Worm (Caenorhabditis elegans) whole organism, L4/young adult: ENCODE results near the gene nas-4.
A peak's percentile ranks its signal among the peaks of the same experiment; 100 is the strongest.

Experiments
- W03F9.2 ChIP-seq: fragments of 150-350 bp; optimal IDR thresholded peaks from 2 replicates; lab custom pipeline; 2014; ENCODE audit warnings: missing biosample characterization, missing genetic modification characterization
- dao-5 ChIP-seq: sonication (generic microtip); optimal IDR thresholded peaks from 2 replicates; lab custom pipeline; 2016; ENCODE audit warnings: missing genotype, missing genetic modification characterization, moderate library complexity, missing compliant biosample characterization
- him-1 ChIP-seq: sonication (generic microtip); optimal IDR thresholded peaks from 2 replicates; lab custom pipeline; 2016; ENCODE audit warnings: missing genotype, missing genetic modification reagents, missing genetic modification characterization, missing compliant biosample characterization

nas-4 gene

DNA sequence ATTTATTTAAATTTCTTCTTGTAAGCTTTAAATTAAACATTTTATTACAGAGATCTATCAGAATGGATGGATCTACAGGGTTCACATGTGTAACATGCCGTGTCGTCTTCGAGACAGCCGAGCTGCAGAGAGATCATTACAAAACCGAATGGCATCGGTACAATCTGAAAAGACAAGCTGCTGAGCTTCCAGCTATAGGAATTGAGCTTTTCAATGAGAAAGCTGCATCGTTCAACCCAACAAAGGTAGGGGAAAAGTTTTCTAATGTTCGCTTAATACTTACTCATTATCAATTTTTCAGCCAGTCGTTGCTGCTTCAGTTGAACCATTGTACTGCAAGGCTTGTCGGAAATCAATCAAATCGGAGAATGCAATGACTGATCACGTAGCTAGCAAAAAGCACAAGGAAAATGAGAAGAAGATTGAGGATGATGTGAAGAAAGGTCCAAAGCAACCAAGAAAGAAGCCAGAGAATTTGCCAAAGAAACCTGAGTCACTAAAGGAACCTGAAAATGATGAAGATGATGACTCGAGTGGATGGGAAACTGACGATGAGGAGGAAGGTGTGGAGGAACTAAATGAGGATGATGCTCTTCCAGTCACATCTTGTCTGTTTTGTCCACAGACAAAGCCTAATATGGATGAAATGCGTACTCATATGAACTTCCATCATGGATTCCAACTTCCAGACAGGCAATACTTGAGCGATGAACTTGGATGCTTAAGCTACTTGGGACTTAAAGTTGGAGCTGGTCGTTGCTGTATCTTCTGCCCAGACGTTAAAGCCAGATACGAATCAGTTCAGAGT, 33.7 kb downstream of the nas-4 start, which contains the start of gene znf-622:
TSS of gene znf-622 (plus strand) at position 51 of the 808 bp plus-strand sequence.
- TF ChIP-seq dao-5 (no peak), him-1 (tag; lab: Kevin White, UChicago) (no peak), W03F9.2 (tag; lab: Kevin White, UChicago) (no peak)

DNA sequence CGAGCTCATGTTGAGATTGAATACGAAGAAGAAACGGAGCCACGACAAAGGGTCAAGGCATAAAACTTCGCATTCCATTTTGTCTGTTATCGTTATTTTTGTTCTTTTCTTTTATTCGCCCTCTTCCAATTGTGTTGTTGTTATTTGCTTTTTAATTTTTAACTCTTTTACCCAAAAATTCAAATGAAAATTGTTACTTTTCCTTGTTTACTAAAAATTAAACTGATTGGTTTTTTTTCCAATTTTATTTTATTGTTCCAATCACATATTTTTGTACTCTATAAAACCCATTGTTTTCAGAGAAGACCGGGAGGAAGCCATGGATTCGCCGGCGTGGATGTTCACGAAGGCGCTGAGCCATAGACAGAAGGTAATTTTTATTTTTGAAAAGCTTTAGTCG, 35.0 kb downstream of the nas-4 start, which contains the start of gene C16A3.5:
TSS of gene C16A3.5 (plus strand) at position 301 of the 400 bp plus-strand sequence.
- TF ChIP-seq dao-5 (no peak), W03F9.2 (tag; lab: Kevin White, UChicago) (no peak), him-1 (tag; lab: Kevin White, UChicago) (no peak)

DNA sequence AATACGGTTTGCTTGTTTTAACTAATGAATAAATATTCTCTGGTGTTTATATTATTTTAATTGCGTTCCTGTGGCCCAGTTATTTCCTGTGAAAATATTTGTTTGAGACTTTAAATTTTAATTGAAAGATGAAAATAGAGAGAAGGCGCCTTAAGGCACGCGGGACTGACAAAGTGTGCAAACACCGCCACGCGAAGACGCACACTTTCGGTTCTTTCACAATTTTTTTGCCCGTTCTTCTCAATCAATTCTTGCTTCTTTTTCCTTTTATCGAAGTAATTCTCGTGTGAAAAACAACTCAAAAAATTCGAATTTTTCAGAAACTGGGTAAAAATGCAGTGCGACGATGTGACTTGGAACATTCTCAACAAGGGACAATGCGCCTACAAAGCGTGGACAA, 36.3 kb downstream of the nas-4 start, which contains the start of gene C16A3.6:
TSS of gene C16A3.6 (plus strand) at position 84 of the 400 bp plus-strand sequence.
- no peak for TF ChIP-seq W03F9.2 (tag; lab: Kevin White, UChicago)
- TF ChIP-seq dao-5 = no peak
- TF ChIP-seq him-1 (tag; lab: Kevin White, UChicago) = no peak

DNA sequence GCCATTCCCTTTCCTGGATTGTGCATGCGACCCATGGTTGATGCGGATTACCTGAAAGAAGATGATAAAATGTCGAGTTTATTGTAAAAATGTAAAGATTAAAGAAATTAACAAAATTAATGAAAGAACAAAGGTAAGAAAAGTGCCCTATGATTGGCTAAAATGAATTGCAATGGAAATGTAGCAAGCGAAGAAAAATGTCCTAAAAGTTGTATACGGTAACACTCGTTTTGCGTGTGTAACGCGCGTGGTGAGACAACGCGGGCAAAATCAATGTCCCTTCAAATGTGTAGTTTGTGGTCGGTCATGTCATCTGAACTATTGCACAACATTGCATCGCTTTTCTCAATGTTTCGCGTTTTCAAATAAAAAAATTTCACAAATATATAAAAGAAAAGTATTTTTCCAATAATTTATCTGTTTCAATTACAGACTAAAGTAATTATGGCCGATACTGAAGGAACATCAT, 40.5 kb downstream of the nas-4 start, which contains the start of the genes rps-13 and nfx-1:
TSS of gene rps-13 (minus strand) at position 51 of the 469 bp plus-strand sequence.
TSS of gene nfx-1 (plus strand) at position 433 of the 469 bp plus-strand sequence.
- TF ChIP-seq W03F9.2 (tag; lab: Kevin White, UChicago) (peak; percentile 69), him-1 (tag; lab: Kevin White, UChicago) (no peak), dao-5 (no peak)

DNA sequence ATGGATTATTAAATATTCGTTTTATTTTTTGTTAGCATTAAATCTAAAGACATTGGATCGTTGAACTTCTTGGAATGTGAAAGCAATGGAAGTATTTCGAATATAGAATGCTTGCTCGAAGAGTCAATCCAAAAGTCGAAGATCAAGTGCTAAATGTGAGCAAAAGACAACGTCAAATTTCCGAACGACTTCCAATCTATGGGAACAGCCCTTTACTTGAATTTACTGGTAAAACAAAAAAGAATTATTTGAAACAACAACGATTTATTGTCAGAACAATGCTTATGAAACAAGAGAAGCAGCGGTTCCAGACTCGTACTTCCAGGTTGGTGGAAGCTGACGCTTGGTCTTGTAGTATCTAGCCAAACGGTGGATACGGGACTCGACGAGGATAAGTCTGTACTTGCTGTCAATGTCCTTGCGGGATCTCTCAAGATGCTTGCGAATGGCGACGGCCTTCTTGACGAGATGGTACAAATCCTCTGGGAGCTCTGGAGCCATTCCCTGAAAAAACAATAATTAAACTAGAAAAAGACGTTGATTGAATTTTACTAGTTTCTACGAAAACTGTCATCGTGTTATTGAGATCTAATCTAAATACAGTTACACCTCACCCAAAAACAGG, 41.5 kb downstream of the nas-4 start:
- no peak for TF ChIP-seq dao-5
- TF ChIP-seq him-1 (tag; lab: Kevin White, UChicago) = no peak
- TF ChIP-seq W03F9.2 (tag; lab: Kevin White, UChicago) = no peak

DNA sequence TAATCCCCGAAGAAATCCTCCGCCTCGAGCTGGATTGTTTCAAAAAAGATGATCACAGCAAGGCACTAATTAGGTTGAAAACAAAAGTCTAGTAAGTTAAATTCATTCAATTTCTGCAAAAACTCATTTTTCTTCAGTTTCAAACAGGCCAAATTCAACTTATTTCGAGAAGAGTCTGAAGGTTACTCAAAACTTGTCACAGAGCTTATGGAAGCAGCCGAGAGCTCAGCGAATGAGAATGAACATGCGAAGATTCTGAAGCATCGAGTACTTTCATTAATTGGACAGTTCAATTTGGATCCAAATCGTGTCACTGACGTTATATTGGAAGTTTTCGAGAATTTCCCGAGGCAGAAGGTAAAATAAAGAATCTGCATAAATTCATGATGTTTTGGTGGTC, 46.9 kb downstream of the nas-4 start:
- no peak for TF ChIP-seq him-1 (tag; lab: Kevin White, UChicago)
- no peak for TF ChIP-seq W03F9.2 (tag; lab: Kevin White, UChicago)
- no peak for TF ChIP-seq dao-5

DNA sequence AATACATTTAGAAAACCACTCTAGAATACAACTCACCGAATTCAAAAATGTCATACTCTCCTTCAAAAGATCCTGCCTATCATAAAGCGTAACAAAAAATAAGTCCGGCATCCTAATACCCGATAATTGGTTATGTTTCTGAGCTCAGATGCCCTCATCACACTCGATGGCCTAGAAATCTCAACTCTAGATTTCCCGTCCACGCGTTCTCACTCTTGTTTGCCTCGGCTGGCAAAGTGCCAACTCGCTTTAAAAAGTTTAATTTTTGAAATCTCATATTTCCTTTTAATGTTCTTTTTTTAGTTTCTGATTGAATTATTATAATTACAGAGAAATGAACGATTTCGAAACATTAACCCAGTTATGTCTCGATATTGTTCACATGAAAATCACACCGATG, 47.7 kb downstream of the nas-4 start, which contains the start of the genes C56G2.15 and thoc-2:
TSS of gene C56G2.15 (minus strand) at position 188 of the 400 bp plus-strand sequence.
TSS of gene thoc-2 (plus strand) at position 331 of the 400 bp plus-strand sequence.
- TF ChIP-seq dao-5 = no peak
- TF ChIP-seq him-1 (tag; lab: Kevin White, UChicago) = no peak
- TF ChIP-seq W03F9.2 (tag; lab: Kevin White, UChicago) = no peak

DNA sequence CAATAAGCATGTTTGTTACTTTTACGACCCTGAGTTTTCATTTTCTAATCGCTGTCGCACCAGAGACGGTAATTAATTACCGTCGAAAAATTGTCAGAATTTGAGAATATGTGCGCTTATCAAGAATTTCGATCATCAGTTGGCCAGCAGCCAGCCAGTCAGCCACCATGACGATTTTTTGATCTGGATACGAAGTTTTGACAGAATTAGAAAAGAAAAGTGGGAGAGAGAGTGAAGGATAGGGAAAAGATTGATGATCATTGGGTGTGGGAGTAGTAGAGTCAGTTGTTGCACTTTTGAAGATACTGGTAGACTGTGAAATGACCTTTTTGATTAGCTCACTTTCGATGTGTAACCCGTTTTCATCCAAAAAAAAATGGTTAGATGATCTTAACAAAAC, 51.1 kb downstream of the nas-4 start:
- TF ChIP-seq dao-5 (no peak), him-1 (tag; lab: Kevin White, UChicago) (no peak), W03F9.2 (tag; lab: Kevin White, UChicago) (no peak)

DNA sequence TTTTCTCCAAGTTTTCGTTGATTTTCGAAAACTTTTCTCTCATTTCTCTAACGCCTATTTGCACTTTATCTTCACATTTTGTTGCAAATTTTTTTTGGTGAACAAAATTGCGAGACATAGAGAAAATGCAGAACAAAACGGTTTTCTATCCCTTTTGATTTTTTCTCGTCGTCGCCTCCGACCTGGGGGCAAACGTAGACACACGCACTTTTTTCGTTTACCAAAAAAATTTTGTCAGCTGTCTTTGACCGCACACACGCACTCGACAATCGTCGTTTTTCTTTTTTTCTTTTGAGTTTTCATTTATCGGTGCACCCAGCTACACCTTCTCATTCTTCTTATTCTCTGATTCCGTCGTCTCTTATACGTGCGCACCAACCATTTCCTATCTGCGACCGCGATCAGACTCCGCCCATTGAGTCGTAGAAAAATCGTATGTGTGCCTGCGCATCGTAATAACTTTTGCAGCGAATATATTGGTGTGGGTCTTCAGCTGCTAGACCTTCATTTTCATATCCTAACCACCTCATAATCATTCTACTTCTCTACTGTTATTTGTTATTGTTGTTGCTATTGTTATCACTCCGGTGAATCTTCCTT, 53.0 kb downstream of the nas-4 start:
- TF ChIP-seq dao-5 (no peak), him-1 (tag; lab: Kevin White, UChicago) (no peak), W03F9.2 (tag; lab: Kevin White, UChicago) (no peak)
